Worm (Caenorhabditis elegans): ENCODE measurements around the gene frpr-8.

DNA sequence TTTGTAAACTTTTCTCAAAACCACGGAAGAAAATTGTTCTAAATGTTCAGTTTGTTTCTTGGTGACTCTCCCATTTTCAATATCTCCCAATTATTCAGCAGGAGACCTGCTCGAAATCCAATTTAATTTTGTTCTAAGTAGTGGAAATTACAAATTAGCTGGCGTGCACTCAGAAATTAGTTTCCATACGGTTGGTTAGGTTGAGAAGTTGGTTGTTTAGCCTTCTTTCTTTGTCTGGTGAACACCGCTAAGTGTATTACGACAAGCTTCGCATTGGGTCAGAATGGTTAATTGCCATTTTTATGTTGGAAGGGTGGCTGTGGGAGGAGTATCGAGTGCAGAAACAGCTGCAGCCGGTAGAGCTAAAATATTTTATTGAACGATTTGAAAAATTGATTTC is 49.0 kb upstream of the frpr-8 start:
- no peak for TF ChIP-seq him-1 (tag; optimal IDR thresholded peaks at IDR 0.05)
- TF ChIP-seq dao-5 (tag; optimal IDR thresholded peaks at IDR 0.05), result no peak
